Worm (Caenorhabditis elegans) whole organism, young adult: ENCODE measurements around the gene srx-135.
A peak's percentile ranks its signal among the peaks of the same experiment; 100 is the strongest.

ENCODE experiments used
- C17E4.6 ChIP-seq: fragments of 200-800 bp; sonication (Bioruptor generic); IDR thresholded peaks from 2 replicates; pipeline ENCODE4 v1.3.6; 2022; ENCODE audit warnings: missing genetic modification reagents, missing genetic modification characterization, missing compliant biosample characterization
- F22D6.2 ChIP-seq: sonication (generic microtip); optimal IDR thresholded peaks from 2 replicates; lab custom pipeline; 2016; ENCODE audit warnings: mild to moderate bottlenecking, missing genetic modification characterization, missing compliant biosample characterization
- F39B2.1 ChIP-seq: fragments of 200-800 bp; sonication (Bioruptor generic); IDR thresholded peaks from 2 replicates; pipeline ENCODE4 v1.3.6; 2022; ENCODE audit warnings: missing genetic modification reagents, missing genetic modification characterization, missing compliant biosample characterization
- K12H6.12 ChIP-seq: fragments of 200-800 bp; sonication (Bioruptor generic); optimal IDR thresholded peaks from 2 replicates; lab custom pipeline; 2018; ENCODE audit warnings: mild to moderate bottlenecking, missing genetic modification characterization, missing compliant biosample characterization
- Y53G8AR.9 ChIP-seq: fragments of 200-800 bp; sonication (Bioruptor generic); conservative IDR thresholded peaks from 2 replicates; pipeline ENCODE4 v1.3.6; 2022; ENCODE audit warnings: missing genetic modification reagents, missing genetic modification characterization, missing compliant biosample characterization
- Y67H2A.10 ChIP-seq: fragments of 200-800 bp; sonication (Bioruptor generic); conservative IDR thresholded peaks from 2 replicates; pipeline ENCODE4 v1.3.6; 2022; ENCODE audit warnings: missing genetic modification reagents, missing genetic modification characterization, missing compliant biosample characterization
- ZK185.1 ChIP-seq: sonication (generic microtip); optimal IDR thresholded peaks from 2 replicates; lab custom pipeline; 2016; ENCODE audit warnings: mild to moderate bottlenecking, missing genetic modification characterization, missing compliant biosample characterization; ENCODE audit not compliant: poor library complexity, severe bottlenecking
- akir-1 ChIP-seq: fragments of 200-800 bp; sonication (Bioruptor generic); optimal IDR thresholded peaks from 2 replicates; lab custom pipeline; 2018; ENCODE audit warnings: mild to moderate bottlenecking, missing genetic modification characterization, moderate library complexity, missing compliant biosample characterization
- attf-3 ChIP-seq: fragments of 200-800 bp; sonication (Bioruptor generic); conservative IDR thresholded peaks from 2 replicates; pipeline ENCODE4 v1.3.6; 2022; ENCODE audit warnings: missing genetic modification reagents, missing genetic modification characterization, missing compliant biosample characterization
- attf-6 ChIP-seq: fragments of 200-800 bp; sonication (Bioruptor generic); IDR thresholded peaks from 2 replicates; pipeline ENCODE4 v1.3.6; 2022; ENCODE audit warnings: missing genetic modification reagents, missing genetic modification characterization, missing compliant biosample characterization
- ccch-3 ChIP-seq: fragments of 200-800 bp; sonication (Bioruptor generic); optimal IDR thresholded peaks from 2 replicates; lab custom pipeline; 2018; ENCODE audit warnings: mild to moderate bottlenecking, missing genetic modification characterization, missing compliant biosample characterization
- ceh-58 ChIP-seq: fragments of 200-800 bp; sonication (Bioruptor generic); IDR thresholded peaks from 2 replicates; pipeline ENCODE4 v1.3.6; 2022; ENCODE audit warnings: missing genetic modification characterization, missing compliant biosample characterization
- dpl-1 ChIP-seq: fragments of 150-350 bp; optimal IDR thresholded peaks from 2 replicates; lab custom pipeline; 2014; ENCODE audit warnings: missing biosample characterization, missing genetic modification reagents, missing genetic modification characterization
- egl-18 ChIP-seq: fragments of 200-800 bp; sonication (Bioruptor generic); IDR thresholded peaks from 2 replicates; pipeline ENCODE4 v1.3.6; 2022; ENCODE audit warnings: missing genetic modification reagents, missing genetic modification characterization, missing compliant biosample characterization
- egl-44 ChIP-seq: fragments of 200-800 bp; sonication (Bioruptor generic); IDR thresholded peaks from 2 replicates; pipeline ENCODE4 v1.3.6; 2022; ENCODE audit warnings: missing genetic modification reagents, missing genetic modification characterization, missing compliant biosample characterization
- egrh-3 ChIP-seq: fragments of 200-800 bp; sonication (Bioruptor generic); IDR thresholded peaks from 2 replicates; pipeline ENCODE4 v1.3.6; 2022; ENCODE audit warnings: missing genetic modification reagents, missing genetic modification characterization, missing compliant biosample characterization
- fkh-3 ChIP-seq: sonication (generic microtip); optimal IDR thresholded peaks from 2 replicates; lab custom pipeline; 2016; ENCODE audit warnings: mild to moderate bottlenecking, missing genetic modification characterization, missing compliant biosample characterization
- gei-17 ChIP-seq: fragments of 200-800 bp; sonication (Bioruptor generic); optimal IDR thresholded peaks from 2 replicates; lab custom pipeline; 2018; ENCODE audit warnings: mild to moderate bottlenecking, missing genetic modification characterization, missing compliant biosample characterization
- him-1 ChIP-seq: sonication (generic microtip); optimal IDR thresholded peaks from 2 replicates; lab custom pipeline; 2016; ENCODE audit warnings: missing genotype, missing genetic modification reagents, missing genetic modification characterization, missing compliant biosample characterization
- hlh-26 ChIP-seq: fragments of 200-800 bp; sonication (Bioruptor generic); conservative IDR thresholded peaks from 2 replicates; pipeline ENCODE4 v1.3.6; 2022; ENCODE audit warnings: missing genetic modification reagents, missing genetic modification characterization, missing compliant biosample characterization
- hsf-1 ChIP-seq: fragments of 200-800 bp; sonication (Bioruptor generic); IDR thresholded peaks from 2 replicates; pipeline ENCODE4 v1.3.6; 2022; ENCODE audit warnings: missing genetic modification reagents, missing genetic modification characterization, missing compliant biosample characterization
- lin-26 ChIP-seq: fragments of 200-800 bp; sonication (Bioruptor generic); IDR thresholded peaks from 2 replicates; pipeline ENCODE4 v1.3.6; 2022; ENCODE audit warnings: missing genetic modification reagents, missing genetic modification characterization, missing compliant biosample characterization
- lin-54 ChIP-seq: fragments of 200-800 bp; sonication (Bioruptor generic); optimal IDR thresholded peaks from 2 replicates; lab custom pipeline; 2018; ENCODE audit warnings: mild to moderate bottlenecking, missing genetic modification characterization, missing compliant biosample characterization
- lsl-1 ChIP-seq: fragments of 200-800 bp; sonication (Bioruptor generic); optimal IDR thresholded peaks from 2 replicates; lab custom pipeline; 2018; ENCODE audit warnings: mild to moderate bottlenecking, missing genetic modification characterization, moderate library complexity, missing compliant biosample characterization
- lsy-27 ChIP-seq: sonication (generic microtip); optimal IDR thresholded peaks from 2 replicates; lab custom pipeline; 2017; ENCODE audit warnings: missing genetic modification characterization, mild to moderate bottlenecking, missing compliant biosample characterization, antibody characterized with exemption, missing genotype, borderline replicate concordance; ENCODE audit not compliant: insufficient read depth
- madf-8 ChIP-seq: fragments of 200-800 bp; sonication (Bioruptor generic); conservative IDR thresholded peaks from 2 replicates; pipeline ENCODE4 v1.3.6; 2022; ENCODE audit warnings: missing genetic modification reagents, missing genetic modification characterization, missing compliant biosample characterization
- nfya-1 ChIP-seq: sonication (generic microtip); optimal IDR thresholded peaks from 2 replicates; lab custom pipeline; 2017; ENCODE audit warnings: antibody characterized with exemption, missing compliant biosample characterization, missing genetic modification characterization, borderline replicate concordance; ENCODE audit not compliant: insufficient read depth
- nfyb-1 ChIP-seq: fragments of 200-800 bp; sonication (Bioruptor generic); IDR thresholded peaks from 2 replicates; pipeline ENCODE4 v1.3.6; 2022; ENCODE audit warnings: missing genetic modification reagents, missing genetic modification characterization, missing compliant biosample characterization
- nhr-120 ChIP-seq: fragments of 200-800 bp; sonication (Bioruptor generic); IDR thresholded peaks from 2 replicates; pipeline ENCODE4 v1.3.6; 2022; ENCODE audit warnings: missing genetic modification characterization, missing compliant biosample characterization
- nhr-179 ChIP-seq: sonication (generic microtip); optimal IDR thresholded peaks from 2 replicates; lab custom pipeline; 2016; ENCODE audit warnings: mild to moderate bottlenecking, missing genetic modification characterization, missing compliant biosample characterization
- pbrm-1 ChIP-seq: fragments of 200-800 bp; sonication (Bioruptor generic); IDR thresholded peaks from 2 replicates; pipeline ENCODE4 v1.3.6; 2022; ENCODE audit warnings: missing genetic modification reagents, missing genetic modification characterization, missing compliant biosample characterization
- rcor-1 ChIP-seq: fragments of 200-800 bp; sonication (Bioruptor generic); IDR thresholded peaks from 2 replicates; pipeline ENCODE4 v1.3.6; 2022; ENCODE audit warnings: missing genetic modification reagents, missing genetic modification characterization, missing compliant biosample characterization
- sdz-38 ChIP-seq: sonication (generic microtip); optimal IDR thresholded peaks from 2 replicates; lab custom pipeline; 2016; ENCODE audit warnings: missing genotype, missing genetic modification characterization, missing compliant biosample characterization
- snpc-1.3 ChIP-seq: sonication (generic microtip); optimal IDR thresholded peaks from 2 replicates; lab custom pipeline; 2017; ENCODE audit warnings: missing genetic modification characterization, mild to moderate bottlenecking, missing compliant biosample characterization, antibody characterized with exemption, moderate library complexity, missing genotype, missing genetic modification reagents; ENCODE audit not compliant: insufficient read depth
- somi-1 ChIP-seq: fragments of 200-800 bp; sonication (Bioruptor generic); optimal IDR thresholded peaks from 2 replicates; lab custom pipeline; 2018; ENCODE audit warnings: mild to moderate bottlenecking, missing genetic modification characterization, missing compliant biosample characterization
- tbp1 ChIP-seq: fragments of 200-800 bp; sonication (Bioruptor generic); optimal IDR thresholded peaks from 2 replicates; lab custom pipeline; 2018; ENCODE audit warnings: mild to moderate bottlenecking, missing genetic modification characterization, missing compliant biosample characterization
- zfh-2 ChIP-seq: fragments of 200-800 bp; sonication (Bioruptor generic); conservative IDR thresholded peaks from 2 replicates; pipeline ENCODE4 v1.3.6; 2022; ENCODE audit warnings: missing genetic modification reagents, missing genetic modification characterization, missing compliant biosample characterization
- ztf-22 ChIP-seq: fragments of 200-800 bp; sonication (Bioruptor generic); optimal IDR thresholded peaks from 2 replicates; lab custom pipeline; 2018; ENCODE audit warnings: mild to moderate bottlenecking, missing genetic modification characterization, moderate library complexity, missing compliant biosample characterization
- ztf-3 ChIP-seq: fragments of 200-800 bp; sonication (Bioruptor generic); optimal IDR thresholded peaks from 2 replicates; lab custom pipeline; 2018; ENCODE audit warnings: mild to moderate bottlenecking, missing genetic modification characterization, missing compliant biosample characterization

Gene srx-135

ce11 chrV:13837173-13837572 lies 21.8 kb upstream of the srx-135 start, which contains the start of gene srx-128:
Gene srx-128, plus strand, starts transcription at chrV:13837473.
- TF ChIP-seq attf-3 (GFP tag; lab: Robert Waterston, UW) (no peak), C17E4.6 (GFP tag; lab: Robert Waterston, UW) (no peak), ceh-58 (no peak), tbp1 (GFP tag; lab: Kevin White, UChicago) (no peak), lsl-1 (GFP tag; lab: Kevin White, UChicago) (no peak), lin-54 (GFP tag; lab: Kevin White, UChicago) (no peak), F22D6.2 (tag; lab: Kevin White, UChicago) (no peak), madf-8 (no peak), hsf-1 (no peak), attf-6 (GFP tag; lab: Robert Waterston, UW) (no peak), Y53G8AR.9 (no peak)
- TF ChIP-seq, all 124 proteins: peak for 0

- no peak for TF ChIP-seq attf-6 (GFP tag; lab: Robert Waterston, UW)
- peak; percentile 7 for TF ChIP-seq K12H6.12 (tag; lab: Kevin White, UChicago)
These were observed 19.6 kb upstream of the srx-135 start, which contains the start of gene F55B12.10 for ce11 chrV:13839433-13839832. Gene F55B12.10, plus strand, starts transcription at chrV:13839733.

ce11 chrV:13840909-13841308 lies 18.1 kb upstream of the srx-135 start, which contains the start of gene srx-17:
Gene srx-17, plus strand, starts transcription at chrV:13841209.
- no peak for TF ChIP-seq him-1 (tag; lab: Kevin White, UChicago)
- no peak for TF ChIP-seq snpc-1.3 (tag; lab: Kevin White, UChicago)
- TF ChIP-seq hlh-26 (GFP tag; lab: Robert Waterston, UW), result no peak
- no peak for TF ChIP-seq Y67H2A.10 (GFP tag; lab: Robert Waterston, UW)
- no peak for TF ChIP-seq akir-1
- no peak for TF ChIP-seq tbp1 (GFP tag; lab: Kevin White, UChicago)
- TF ChIP-seq gei-17 (GFP tag; lab: Kevin White, UChicago), result no peak
- no peak for TF ChIP-seq fkh-3 (tag; lab: Kevin White, UChicago)
- no peak for TF ChIP-seq rcor-1 (GFP tag; lab: Robert Waterston, UW)
- TF ChIP-seq somi-1, result no peak
- TF ChIP-seq pbrm-1, result no peak
- no peak for TF ChIP-seq nfya-1 (tag; lab: Kevin White, UChicago)
- no peak for TF ChIP-seq nhr-179 (tag; lab: Kevin White, UChicago)

- no peak for TF ChIP-seq sdz-38
- TF ChIP-seq, all 124 proteins: peak for 0
These were observed 15.9 kb upstream of the srx-135 start, which contains the start of gene srx-130 for ce11 chrV:13843147-13843546. Gene srx-130, plus strand, starts transcription at chrV:13843447.

DNA sequence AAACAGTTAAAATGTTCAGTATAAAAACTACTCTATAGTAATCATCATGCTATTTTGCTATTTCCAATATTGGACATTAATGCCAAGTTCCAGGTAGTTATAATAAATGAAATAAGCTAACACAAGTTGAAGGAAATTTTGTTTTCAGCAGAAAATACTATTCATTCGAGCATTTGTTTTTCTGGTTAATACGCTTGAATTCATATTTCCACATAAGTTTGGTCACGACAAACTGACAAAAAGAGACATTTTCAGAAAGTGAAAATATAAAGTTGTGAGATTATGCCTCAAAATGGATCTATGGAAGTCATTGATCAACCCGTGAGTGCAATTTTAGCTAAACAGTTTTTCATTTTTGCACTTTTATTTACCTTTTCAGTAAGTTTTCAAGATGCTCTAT lies 13.9 kb upstream of the srx-135 start, which contains the start of gene srx-131:
TSS of gene srx-131 (plus strand) at position 301 of the 400 bp plus-strand sequence.
- TF ChIP-seq sdz-38 (no peak), fkh-3 (tag; lab: Kevin White, UChicago) (no peak), egl-44 (no peak), nhr-120 (no peak), F39B2.1 (GFP tag; lab: Robert Waterston, UW) (no peak), ztf-22 (GFP tag; lab: Kevin White, UChicago) (no peak), madf-8 (no peak), lin-26 (GFP tag; lab: Robert Waterston, UW) (no peak), ZK185.1 (tag; lab: Kevin White, UChicago) (no peak), nfyb-1 (GFP tag; lab: Robert Waterston, UW) (no peak), egrh-3 (no peak), ccch-3 (GFP tag; lab: Kevin White, UChicago) (no peak), zfh-2 (GFP tag; lab: Robert Waterston, UW) (no peak), dpl-1 (GFP tag; lab: Kevin White, UChicago) (no peak), akir-1 (no peak), lsy-27 (no peak), egl-18 (GFP tag; lab: Robert Waterston, UW) (no peak), ztf-3 (GFP tag; lab: Kevin White, UChicago) (no peak)
